Worm (Caenorhabditis elegans) whole organism, L1 larva: Measurements from ENCODE around the gene C54D10.9.

Experiments used
- aha-1 ChIP-seq: fragments of 150-350 bp; optimal IDR thresholded peaks from 2 replicates; lab custom pipeline; 2014; ENCODE audit warnings: missing biosample characterization, missing genetic modification characterization
- ceh-63 ChIP-seq: fragments of 200-800 bp; sonication (Bioruptor generic); optimal IDR thresholded peaks from 2 replicates; lab custom pipeline; 2018; ENCODE audit warnings: mild to moderate bottlenecking, missing genetic modification characterization, missing compliant biosample characterization
- ces-1 ChIP-seq: fragments of 150-350 bp; optimal IDR thresholded peaks from 2 replicates; lab custom pipeline; 2014; ENCODE audit warnings: missing biosample characterization, missing genetic modification reagents, missing genetic modification characterization
- hlh-17 ChIP-seq: fragments of 200-800 bp; sonication (Bioruptor generic); optimal IDR thresholded peaks from 2 replicates; lab custom pipeline; 2018; ENCODE audit warnings: missing genetic modification characterization, mild to moderate bottlenecking, missing compliant biosample characterization, moderate library complexity, borderline replicate concordance
- lin-39 ChIP-seq: fragments of 150-350 bp; optimal IDR thresholded peaks from 2 replicates; lab custom pipeline; 2014; ENCODE audit warnings: missing biosample characterization, missing genetic modification reagents, missing genetic modification characterization
- nhr-28 ChIP-seq: fragments of 150-350 bp; optimal IDR thresholded peaks from 2 replicates; lab custom pipeline; 2014; ENCODE audit warnings: missing biosample characterization, missing genetic modification characterization
- nhr-90 ChIP-seq: sonication (generic microtip); optimal IDR thresholded peaks from 2 replicates; lab custom pipeline; 2016; ENCODE audit warnings: mild to moderate bottlenecking, missing genetic modification characterization, missing compliant biosample characterization; ENCODE audit not compliant: poor library complexity
- sptf-1 ChIP-seq: fragments of 150-350 bp; optimal IDR thresholded peaks from 2 replicates; lab custom pipeline; 2014; ENCODE audit warnings: missing biosample characterization, missing genetic modification characterization
- unc-62 ChIP-seq: fragments of 150-350 bp; optimal IDR thresholded peaks from 2 replicates; lab custom pipeline; 2014; ENCODE audit warnings: missing biosample characterization, missing genetic modification reagents, missing genetic modification characterization
- unc-86 ChIP-seq: sonication (generic microtip); optimal IDR thresholded peaks from 2 replicates; lab custom pipeline; 2016; ENCODE audit warnings: missing genetic modification characterization, missing compliant biosample characterization
- vab-15 ChIP-seq: sonication (generic microtip); optimal IDR thresholded peaks from 2 replicates; lab custom pipeline; 2017; ENCODE audit warnings: missing genotype, mild to moderate bottlenecking, missing genetic modification characterization, missing compliant biosample characterization
- zag-1 ChIP-seq: fragments of 150-350 bp; optimal IDR thresholded peaks from 2 replicates; lab custom pipeline; 2014; ENCODE audit warnings: missing biosample characterization, missing genetic modification characterization

DNA sequence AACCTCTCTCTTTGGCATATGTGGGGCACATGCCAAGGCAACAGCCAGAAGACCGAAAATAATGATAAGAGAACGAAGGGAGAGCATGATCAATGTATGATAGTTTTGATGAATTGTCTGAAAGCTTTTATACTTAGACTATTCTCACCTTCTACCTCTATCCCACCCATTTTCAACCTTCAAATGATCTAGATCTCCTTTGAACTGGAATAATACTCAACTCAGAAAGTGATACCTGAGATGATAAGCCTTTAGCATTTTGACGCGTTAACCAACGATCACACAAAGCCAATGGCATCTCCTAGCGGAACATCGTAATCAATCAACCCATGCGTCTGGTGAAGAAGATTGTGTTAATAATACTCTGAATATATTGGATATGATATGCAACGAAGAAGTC, 42.4 kb upstream of the C54D10.9 start, which contains the start of gene K01D12.9:
- TF ChIP-seq vab-15 (tag; lab: Kevin White, UChicago), result no peak
- no peak for TF ChIP-seq nhr-28 (tag; lab: Kevin White, UChicago)
- TF ChIP-seq sptf-1 (tag; lab: Kevin White, UChicago), result no peak
- TF ChIP-seq ces-1 (GFP tag; lab: Kevin White, UChicago), result no peak
- TF ChIP-seq unc-86, result no peak
- TF ChIP-seq aha-1 (tag; lab: Kevin White, UChicago), result no peak
- no peak for TF ChIP-seq ceh-63 (GFP tag; lab: Kevin White, UChicago)
- no peak for TF ChIP-seq lin-39 (tag; lab: Kevin White, UChicago)
- no peak for TF ChIP-seq zag-1 (tag; lab: Kevin White, UChicago)
- no peak for TF ChIP-seq unc-62 (GFP tag; lab: Kevin White, UChicago)
- no peak for TF ChIP-seq hlh-17
- TF ChIP-seq nhr-90, result no peak
